Worm (Caenorhabditis elegans): ENCODE data around the gene cyp-34A6.

- no peak for TF ChIP-seq tab-1 (GFP tag; IDR thresholded peaks at IDR 0.05)
- no peak for TF ChIP-seq cog-1 (tag; optimal IDR thresholded peaks at IDR 0.05)
- no peak for TF ChIP-seq flt-1 (GFP tag; IDR thresholded peaks at IDR 0.05)
- TF ChIP-seq klf-2 (GFP tag; conservative IDR thresholded peaks at IDR 0.05): no peak
- no peak for TF ChIP-seq ref-1 (GFP tag; conservative IDR thresholded peaks at IDR 0.05)
- TF ChIP-seq med-1 (GFP tag; optimal IDR thresholded peaks at IDR 0.05; ENCODE audit: insufficient read depth): no peak
- TF ChIP-seq ztf-29 (GFP tag; IDR thresholded peaks at IDR 0.05): no peak
These were observed 6.6 kb upstream of the cyp-34A6 start, which contains the start of gene cyp-34A8 for ce11 chrV:3967762-3968161.

Data from whole organism, midembryonic.